Worm (Caenorhabditis elegans) whole organism, late embryonic: Measurements from ENCODE around the gene unc-22.

Experiments
- F13H6.1 ChIP-seq: sonication (generic microtip); optimal IDR thresholded peaks from 2 replicates; lab custom pipeline; 2016; ENCODE audit warnings: missing genetic modification characterization, missing compliant biosample characterization
- K02D7.2 ChIP-seq: sonication (generic microtip); optimal IDR thresholded peaks from 2 replicates; lab custom pipeline; 2017; ENCODE audit warnings: mild to moderate bottlenecking, missing genetic modification characterization, missing compliant biosample characterization
- K09A11.1 ChIP-seq: sonication (generic microtip); optimal IDR thresholded peaks from 2 replicates; lab custom pipeline; 2017; ENCODE audit warnings: antibody characterized with exemption, mild to moderate bottlenecking, missing genetic modification characterization, missing compliant biosample characterization; ENCODE audit not compliant: insufficient read depth
- T23F11.4 ChIP-seq: fragments of 200-800 bp; sonication (Bioruptor generic); optimal IDR thresholded peaks from 2 replicates; lab custom pipeline; 2018; ENCODE audit warnings: mild to moderate bottlenecking, missing genetic modification characterization, missing compliant biosample characterization
- Y22D7AL.16 ChIP-seq: sonication (generic microtip); optimal IDR thresholded peaks from 2 replicates; lab custom pipeline; 2016; ENCODE audit warnings: missing genetic modification characterization, missing compliant biosample characterization
- ahr-1 ChIP-seq: sonication (generic microtip); optimal IDR thresholded peaks from 2 replicates; lab custom pipeline; 2016; ENCODE audit warnings: missing genetic modification characterization, missing compliant biosample characterization
- ceh-18 ChIP-seq: sonication (generic microtip); optimal IDR thresholded peaks from 2 replicates; lab custom pipeline; 2016; ENCODE audit warnings: missing genetic modification characterization, missing compliant biosample characterization
- ceh-24 ChIP-seq: sonication (generic microtip); optimal IDR thresholded peaks from 2 replicates; lab custom pipeline; 2016; ENCODE audit warnings: mild to moderate bottlenecking, missing genetic modification characterization, missing compliant biosample characterization
- ceh-30 ChIP-seq: fragments of 150-350 bp; optimal IDR thresholded peaks from 2 replicates; lab custom pipeline; 2014; ENCODE audit warnings: missing biosample characterization, missing genetic modification characterization
- ceh-31 ChIP-seq: sonication (generic microtip); optimal IDR thresholded peaks from 2 replicates; lab custom pipeline; 2016; ENCODE audit warnings: missing genetic modification characterization, missing compliant biosample characterization
- ceh-45 ChIP-seq: fragments of 200-800 bp; sonication (Bioruptor generic); IDR thresholded peaks from 2 replicates; pipeline ENCODE4 v1.3.6; 2022; ENCODE audit warnings: missing genetic modification reagents, missing genetic modification characterization, missing compliant biosample characterization
- ceh-9 ChIP-seq: sonication (generic microtip); optimal IDR thresholded peaks from 2 replicates; lab custom pipeline; 2016; ENCODE audit warnings: mild to moderate bottlenecking, missing genetic modification characterization, inconsistent platforms, missing compliant biosample characterization
- dmd-4 ChIP-seq: sonication (generic microtip); optimal IDR thresholded peaks from 2 replicates; lab custom pipeline; 2016; ENCODE audit warnings: borderline replicate concordance, missing genetic modification characterization, missing compliant biosample characterization
- dve-1 ChIP-seq: sonication (generic microtip); optimal IDR thresholded peaks from 2 replicates; lab custom pipeline; 2017; ENCODE audit warnings: antibody characterized with exemption, mild to moderate bottlenecking, missing genetic modification characterization, missing compliant biosample characterization
- ets-4 ChIP-seq: sonication (generic microtip); optimal IDR thresholded peaks from 2 replicates; lab custom pipeline; 2016; ENCODE audit warnings: missing genetic modification characterization, missing compliant biosample characterization
- fkh-10 ChIP-seq: fragments of 150-350 bp; optimal IDR thresholded peaks from 2 replicates; lab custom pipeline; 2014; ENCODE audit warnings: missing biosample characterization, missing genetic modification reagents, missing genetic modification characterization
- fkh-6 ChIP-seq: sonication (generic microtip); optimal IDR thresholded peaks from 2 replicates; lab custom pipeline; 2016; ENCODE audit warnings: missing genetic modification characterization, missing compliant biosample characterization
- hlh-13 ChIP-seq: fragments of 200-800 bp; sonication (Bioruptor generic); optimal IDR thresholded peaks from 2 replicates; lab custom pipeline; 2018; ENCODE audit warnings: mild to moderate bottlenecking, missing genetic modification characterization, missing compliant biosample characterization
- hlh-15 ChIP-seq: sonication (generic microtip); optimal IDR thresholded peaks from 2 replicates; lab custom pipeline; 2016; ENCODE audit warnings: missing genetic modification characterization, missing compliant biosample characterization
- lim-6 ChIP-seq: sonication (generic microtip); optimal IDR thresholded peaks from 2 replicates; lab custom pipeline; 2016; ENCODE audit warnings: missing genetic modification characterization, missing compliant biosample characterization
- lin-11 ChIP-seq: fragments of 200-800 bp; sonication (Bioruptor generic); optimal IDR thresholded peaks from 2 replicates; lab custom pipeline; 2018; ENCODE audit warnings: mild to moderate bottlenecking, missing genetic modification characterization, missing compliant biosample characterization
- madf-2 ChIP-seq: sonication (generic microtip); optimal IDR thresholded peaks from 2 replicates; lab custom pipeline; 2017; ENCODE audit warnings: missing genetic modification characterization, missing compliant biosample characterization
- mec-3 ChIP-seq: sonication (generic microtip); optimal IDR thresholded peaks from 2 replicates; lab custom pipeline; 2016; ENCODE audit warnings: borderline replicate concordance, missing genetic modification characterization, missing compliant biosample characterization
- nfya-1 ChIP-seq: sonication (generic microtip); optimal IDR thresholded peaks from 2 replicates; lab custom pipeline; 2017; ENCODE audit warnings: missing genetic modification characterization, mild to moderate bottlenecking, missing compliant biosample characterization, antibody characterized with exemption, moderate library complexity
- nhr-11 ChIP-seq: fragments of 150-350 bp; optimal IDR thresholded peaks from 2 replicates; lab custom pipeline; 2014; ENCODE audit warnings: missing biosample characterization, missing genetic modification characterization
- pag-3 ChIP-seq: sonication (generic microtip); optimal IDR thresholded peaks from 2 replicates; lab custom pipeline; 2016; ENCODE audit warnings: missing compliant biosample characterization, missing genetic modification characterization, borderline replicate concordance
- pha-2 ChIP-seq: sonication (generic microtip); optimal IDR thresholded peaks from 2 replicates; lab custom pipeline; 2017; ENCODE audit warnings: mild to moderate bottlenecking, missing genetic modification characterization, missing compliant biosample characterization
- pha-4 ChIP-seq: fragments of 150-350 bp; optimal IDR thresholded peaks from 2 replicates; lab custom pipeline; 2018; ENCODE audit warnings: missing biosample characterization, missing genetic modification reagents, missing genetic modification characterization
- pqm-1 ChIP-seq: sonication (generic microtip); optimal IDR thresholded peaks from 2 replicates; lab custom pipeline; 2016; ENCODE audit warnings: missing genetic modification characterization, missing compliant biosample characterization
- pros-1 ChIP-seq: fragments of 150-350 bp; optimal IDR thresholded peaks from 2 replicates; lab custom pipeline; 2014; ENCODE audit warnings: missing biosample characterization, missing genetic modification reagents, missing genetic modification characterization
- rnt-1 ChIP-seq: sonication (generic microtip); optimal IDR thresholded peaks from 2 replicates; lab custom pipeline; 2016; ENCODE audit warnings: missing genetic modification characterization, missing compliant biosample characterization
- sox-4 ChIP-seq: sonication (generic microtip); optimal IDR thresholded peaks from 2 replicates; lab custom pipeline; 2017; ENCODE audit warnings: mild to moderate bottlenecking, missing genetic modification characterization, inconsistent platforms, missing compliant biosample characterization
- tbx-2 ChIP-seq: sonication (generic microtip); optimal IDR thresholded peaks from 2 replicates; lab custom pipeline; 2016; ENCODE audit warnings: missing genetic modification characterization, missing compliant biosample characterization
- unc-3 ChIP-seq, 2 experiments: fragments of 200-800 bp in 1 of 2; sonication (Bioruptor generic) in 1 of 2; sonication (generic microtip) in 1 of 2; conservative IDR thresholded peaks in 1 of 2; optimal IDR thresholded peaks in 1 of 2; 2 replicates each; pipeline versions ENCODE4 v1.3.6 to Lab custom; 2016 to 2022; ENCODE audit warnings: missing compliant biosample characterization in 2 of 2, missing genetic modification characterization in 2 of 2, missing genetic modification reagents in 1 of 2
- unc-55 ChIP-seq: sonication (generic microtip); optimal IDR thresholded peaks from 2 replicates; lab custom pipeline; 2017; ENCODE audit warnings: missing biosample characterization, missing genetic modification reagents, missing genetic modification characterization
- zip-5 ChIP-seq: sonication (generic microtip); optimal IDR thresholded peaks from 2 replicates; lab custom pipeline; 2016; ENCODE audit warnings: missing genetic modification characterization, missing compliant biosample characterization
- ztf-16 ChIP-seq: sonication (generic microtip); optimal IDR thresholded peaks from 2 replicates; lab custom pipeline; 2017; ENCODE audit warnings: missing genetic modification characterization, missing compliant biosample characterization

unc-22 gene

DNA sequence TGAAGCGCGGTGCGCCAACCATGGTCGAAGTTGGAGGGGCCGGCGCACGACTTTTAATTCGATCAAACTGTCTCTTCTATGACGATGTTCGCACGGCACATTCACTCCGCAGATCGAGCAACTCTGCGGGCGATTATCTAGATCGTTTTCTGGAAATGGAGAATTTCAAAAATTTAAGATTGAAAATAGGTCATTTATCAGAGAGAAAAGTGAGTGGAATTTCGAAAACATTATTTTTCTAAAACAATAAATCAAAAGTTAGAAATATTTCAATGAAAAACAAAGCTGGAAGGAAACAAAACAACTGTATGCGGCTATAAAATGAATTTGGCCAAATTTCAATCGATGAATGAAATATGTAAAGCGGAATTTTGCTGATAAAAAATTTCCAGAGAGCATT lies at the start of gene unc-22, which contains the start of gene ZK617.26:
unc-22 (minus strand) TSS at position 149 of the 400 bp plus-strand sequence.
ZK617.26 (minus strand) TSS at position 101 of the 400 bp plus-strand sequence.
- TF ChIP-seq madf-2 (no peak), fkh-10 (no peak), ceh-30 (tag; lab: Kevin White, UChicago) (no peak), tbx-2 (tag; lab: Kevin White, UChicago) (no peak), pha-2 (tag; lab: Kevin White, UChicago) (no peak), fkh-6 (tag; lab: Kevin White, UChicago) (no peak), dve-1 (tag; lab: Kevin White, UChicago) (no peak), pros-1 (no peak), sox-4 (tag; lab: Kevin White, UChicago) (no peak), pqm-1 (tag; lab: Kevin White, UChicago) (no peak), ahr-1 (no peak), T23F11.4 (GFP tag; lab: Kevin White, UChicago) (no peak), Y22D7AL.16 (tag; lab: Kevin White, UChicago) (no peak)

DNA sequence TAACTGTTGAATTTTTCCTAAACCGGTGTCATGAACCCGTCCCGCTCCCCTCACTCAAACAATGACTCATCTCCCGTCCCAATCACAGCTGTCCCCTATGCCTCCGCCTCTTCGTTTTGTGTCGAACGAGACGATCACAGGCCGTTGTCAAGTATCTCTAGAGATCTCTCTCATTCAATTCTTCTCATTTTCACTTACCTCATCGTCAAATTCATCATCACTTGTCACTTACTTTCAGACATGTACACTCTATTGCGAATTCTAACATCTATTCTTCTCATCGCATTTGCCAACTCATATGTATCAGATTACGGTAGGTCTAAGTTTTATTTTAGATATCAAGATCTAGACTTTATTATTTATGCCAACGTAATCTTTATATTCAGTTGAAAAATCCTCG lies 46.7 kb upstream of the unc-22 start, which contains the start of gene K08E4.3:
K08E4.3 (plus strand) TSS at position 235 of the 400 bp plus-strand sequence.
- TF ChIP-seq unc-55 = peak; percentile 57
- TF ChIP-seq T23F11.4 (GFP tag; lab: Kevin White, UChicago) = no peak

DNA sequence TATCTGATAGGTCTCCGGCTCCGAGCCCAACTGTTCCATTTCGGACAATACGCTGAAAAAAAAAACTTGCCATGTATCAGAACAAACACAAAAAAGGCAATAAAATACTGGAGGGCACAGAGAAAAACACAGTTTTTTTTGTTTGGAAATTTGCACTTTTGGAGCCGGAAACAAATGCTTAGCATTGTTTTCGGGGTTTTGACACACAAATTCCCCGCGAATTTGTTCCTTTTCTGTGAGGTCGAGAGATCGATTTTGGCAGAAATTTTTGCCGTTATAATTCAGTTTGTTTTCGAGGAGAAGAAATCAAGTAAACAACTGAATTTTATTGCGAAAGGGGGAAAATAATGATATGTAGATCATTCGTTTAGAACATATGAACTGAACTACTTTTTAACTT lies 45.8 kb upstream of the unc-22 start, which contains the start of gene K08E4.2:
K08E4.2 (minus strand) TSS at position 54 of the 400 bp plus-strand sequence.
- no peak for TF ChIP-seq lim-6
- TF ChIP-seq nhr-11 (tag; lab: Kevin White, UChicago) = no peak
- no peak for TF ChIP-seq mec-3 (tag; lab: Kevin White, UChicago)
- TF ChIP-seq dmd-4 (tag; lab: Kevin White, UChicago) = no peak
- TF ChIP-seq unc-55 = no peak
- no peak for TF ChIP-seq F13H6.1 (tag; lab: Kevin White, UChicago)
- TF ChIP-seq lin-11 (tag; lab: Kevin White, UChicago) = no peak
- TF ChIP-seq rnt-1 (tag; lab: Kevin White, UChicago) = no peak
- TF ChIP-seq unc-3 (GFP tag; conservative IDR thresholded peaks at IDR 0.05; lab: Robert Waterston, UW) = no peak
- TF ChIP-seq unc-3 (tag; optimal IDR thresholded peaks at IDR 0.05; lab: Kevin White, UChicago) = no peak
- no peak for TF ChIP-seq K02D7.2
- TF ChIP-seq ceh-45 (GFP tag; lab: Robert Waterston, UW) = no peak
- TF ChIP-seq ets-4 (tag; lab: Kevin White, UChicago) = no peak
- no peak for TF ChIP-seq fkh-10
- TF ChIP-seq ceh-9 (tag; lab: Kevin White, UChicago) = no peak

DNA sequence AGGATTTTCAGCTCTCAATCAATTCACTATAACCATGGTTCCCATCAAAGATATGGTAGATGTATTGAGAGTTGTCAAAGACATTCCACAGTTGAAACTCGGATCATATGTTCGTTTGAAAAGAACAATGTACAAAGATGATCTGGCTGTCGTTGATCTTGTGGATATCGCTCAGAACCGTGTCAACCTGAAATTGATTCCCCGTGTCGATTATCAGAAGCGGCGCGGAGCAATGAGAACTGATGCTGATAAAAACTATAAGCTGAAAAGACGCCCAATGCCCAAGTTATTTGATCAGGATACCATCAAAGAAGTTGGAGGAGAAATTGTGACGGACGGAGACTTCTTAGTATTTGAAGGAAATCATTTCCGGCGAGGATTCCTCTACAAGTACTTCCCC lies 41.7 kb upstream of the unc-22 start:
- no peak for TF ChIP-seq pha-4 (tag; lab: Kevin White, UChicago)
- no peak for TF ChIP-seq ceh-18 (tag; lab: Kevin White, UChicago)
- TF ChIP-seq ceh-24 (tag; lab: Kevin White, UChicago) = no peak
- TF ChIP-seq zip-5 (tag; lab: Kevin White, UChicago) = no peak
- no peak for TF ChIP-seq ceh-30 (tag; lab: Kevin White, UChicago)
- TF ChIP-seq ets-4 (tag; lab: Kevin White, UChicago) = no peak
- TF ChIP-seq ceh-31 (tag; lab: Kevin White, UChicago) = no peak
- TF ChIP-seq hlh-15 (tag; lab: Kevin White, UChicago) = no peak
- no peak for TF ChIP-seq K09A11.1
- TF ChIP-seq nfya-1 (tag; lab: Kevin White, UChicago) = no peak
- TF ChIP-seq pag-3 (tag; lab: Kevin White, UChicago) = no peak
- TF ChIP-seq ztf-16 (tag; lab: Kevin White, UChicago) = no peak
- no peak for TF ChIP-seq K02D7.2
- no peak for TF ChIP-seq fkh-6 (tag; lab: Kevin White, UChicago)
- no peak for TF ChIP-seq pha-2 (tag; lab: Kevin White, UChicago)
- TF ChIP-seq rnt-1 (tag; lab: Kevin White, UChicago) = no peak
- TF ChIP-seq dmd-4 (tag; lab: Kevin White, UChicago) = no peak
- TF ChIP-seq ceh-45 (GFP tag; lab: Robert Waterston, UW) = no peak
- no peak for TF ChIP-seq hlh-13
- TF ChIP-seq ahr-1 = no peak
